Fruit fly (Drosophila melanogaster) whole organism, embryonic: ENCODE data around the gene CG9173.

Source experiments
- Antp ChIP-seq: fragments of 200-800 bp; sonication (Bioruptor generic); optimal IDR thresholded peaks from 3 replicates; lab custom pipeline; 2016; ENCODE audit warnings: missing biosample characterization, missing genetic modification characterization
- C15 ChIP-seq: fragments of 200-800 bp; sonication (Bioruptor generic); IDR thresholded peaks from 3 replicates; pipeline ENCODE4 v1.3.6; 2022; ENCODE audit warnings: missing biosample characterization, missing genetic modification characterization
- CG10462 ChIP-seq: fragments of 200-800 bp; sonication (Bioruptor generic); optimal IDR thresholded peaks from 2 replicates; lab custom pipeline; 2016; ENCODE audit warnings: missing biosample characterization, missing genetic modification characterization
- CG10654 ChIP-seq: fragments of 200-800 bp; sonication (Bioruptor generic); optimal IDR thresholded peaks from 2 replicates; lab custom pipeline; 2016; ENCODE audit warnings: missing biosample characterization, missing genetic modification characterization
- CG14667 ChIP-seq: fragments of 200-800 bp; sonication (Bioruptor generic); IDR thresholded peaks from 2 replicates; pipeline ENCODE4 v1.3.6; 2022; ENCODE audit warnings: missing biosample characterization, missing genetic modification characterization
- CG16813 ChIP-seq: fragments of 200-800 bp; sonication (Bioruptor generic); IDR thresholded peaks from 3 replicates; pipeline ENCODE4 v1.3.6; 2022; ENCODE audit warnings: missing biosample characterization, missing genetic modification characterization; ENCODE audit not compliant: partially characterized antibody
- CG17359 ChIP-seq: fragments of 200-800 bp; sonication (Bioruptor generic); optimal IDR thresholded peaks from 3 replicates; lab custom pipeline; 2018; ENCODE audit warnings: missing biosample characterization, mild to moderate bottlenecking, missing genetic modification characterization, moderate library complexity
- CG17802 ChIP-seq: fragments of 200-800 bp; sonication (Bioruptor generic); optimal IDR thresholded peaks from 2 replicates; lab custom pipeline; 2018; ENCODE audit warnings: missing biosample characterization, mild to moderate bottlenecking, missing genetic modification characterization, moderate library complexity
- CG1792 ChIP-seq: fragments of 200-800 bp; sonication (Bioruptor generic); optimal IDR thresholded peaks from 2 replicates; lab custom pipeline; 2016; ENCODE audit warnings: missing biosample characterization, missing genetic modification characterization
- CG2199 ChIP-seq: fragments of 200-800 bp; sonication (Bioruptor generic); IDR thresholded peaks from 3 replicates; pipeline ENCODE4 v1.3.6; 2022; ENCODE audit warnings: missing biosample characterization, missing genetic modification characterization
- CG31365 ChIP-seq: fragments of 200-800 bp; sonication (Bioruptor generic); optimal IDR thresholded peaks from 2 replicates; lab custom pipeline; 2018; ENCODE audit warnings: missing biosample characterization, mild to moderate bottlenecking, missing genetic modification characterization
- CG3163 ChIP-seq: fragments of 200-800 bp; sonication (Bioruptor generic); optimal IDR thresholded peaks from 3 replicates; lab custom pipeline; 2016; ENCODE audit warnings: missing biosample characterization, missing genetic modification characterization
- CG6654 ChIP-seq: fragments of 200-800 bp; sonication (Bioruptor generic); optimal IDR thresholded peaks from 2 replicates; lab custom pipeline; 2017; ENCODE audit warnings: missing biosample characterization, mild to moderate bottlenecking, missing genetic modification characterization
- CG6765 ChIP-seq: fragments of 200-800 bp; sonication (Bioruptor generic); optimal IDR thresholded peaks from 3 replicates; lab custom pipeline; 2017; ENCODE audit warnings: missing biosample characterization, mild to moderate bottlenecking, missing genetic modification characterization
- CG7987 ChIP-seq: fragments of 200-800 bp; sonication (Bioruptor generic); optimal IDR thresholded peaks from 2 replicates; lab custom pipeline; 2018; ENCODE audit warnings: missing biosample characterization, mild to moderate bottlenecking, missing genetic modification characterization, moderate library complexity
- CG8281 ChIP-seq: fragments of 200-800 bp; sonication (Bioruptor generic); optimal IDR thresholded peaks from 2 replicates; lab custom pipeline; 2018; ENCODE audit warnings: missing biosample characterization, mild to moderate bottlenecking, missing genetic modification characterization, moderate library complexity
- CG8359 ChIP-seq: fragments of 200-800 bp; sonication (Bioruptor generic); optimal IDR thresholded peaks from 2 replicates; lab custom pipeline; 2017; ENCODE audit warnings: missing biosample characterization, mild to moderate bottlenecking, missing genetic modification characterization, borderline replicate concordance
- CG9437 ChIP-seq: fragments of 200-800 bp; sonication (Bioruptor generic); optimal IDR thresholded peaks from 2 replicates; lab custom pipeline; 2018; ENCODE audit warnings: missing biosample characterization, mild to moderate bottlenecking, missing genetic modification characterization
- Deaf1 ChIP-seq: fragments of 200-800 bp; optimal IDR thresholded peaks from 3 replicates; lab custom pipeline; 2019; ENCODE audit warnings: missing biosample characterization, mild to moderate bottlenecking, missing genetic modification characterization, moderate library complexity
- Dip2 ChIP-seq: fragments of 200-800 bp; sonication (Bioruptor generic); IDR thresholded peaks from 2 replicates; pipeline ENCODE4 v1.3.6; 2022; ENCODE audit warnings: missing biosample characterization, missing genetic modification characterization
- Dp ChIP-seq: fragments of 200-800 bp; sonication (Bioruptor generic); optimal IDR thresholded peaks from 2 replicates; lab custom pipeline; 2018; ENCODE audit warnings: missing biosample characterization, mild to moderate bottlenecking, missing genetic modification characterization, moderate library complexity
- Fer1 ChIP-seq: fragments of 200-800 bp; sonication (Bioruptor generic); optimal IDR thresholded peaks from 2 replicates; lab custom pipeline; 2017; ENCODE audit warnings: missing biosample characterization, mild to moderate bottlenecking, missing genetic modification characterization
- Med ChIP-seq: fragments of 200-800 bp; sonication (Bioruptor generic); peaks from one replicate; lab custom pipeline; 2016; ENCODE audit warnings: missing biosample characterization, missing genetic modification characterization, mild to moderate bottlenecking, inconsistent platforms, moderate library complexity
- Mrtf ChIP-seq: fragments of 200-800 bp; sonication (Bioruptor generic); IDR thresholded peaks from 3 replicates; pipeline ENCODE4 v1.3.6; 2022; ENCODE audit warnings: missing biosample characterization, missing genetic modification characterization
- NC2β ChIP-seq: fragments of 200-800 bp; sonication (Bioruptor generic); optimal IDR thresholded peaks from 2 replicates; lab custom pipeline; 2016; ENCODE audit warnings: missing biosample characterization, missing genetic modification characterization
- NFAT ChIP-seq: fragments of 200-800 bp; sonication (Bioruptor generic); IDR thresholded peaks from 2 replicates; pipeline ENCODE4 v1.3.6; 2022; ENCODE audit warnings: missing biosample characterization, missing genetic modification characterization
- Rfx ChIP-seq: fragments of 200-800 bp; sonication (Bioruptor generic); IDR thresholded peaks from 2 replicates; pipeline ENCODE4 v1.3.6; 2022; ENCODE audit warnings: missing biosample characterization, missing genetic modification characterization
- Six4 ChIP-seq: fragments of 200-800 bp; sonication (Bioruptor generic); optimal IDR thresholded peaks from 2 replicates; lab custom pipeline; 2016; ENCODE audit warnings: missing biosample characterization, missing genetic modification characterization
- Taf1 ChIP-seq: fragments of 200-800 bp; sonication (Bioruptor generic); IDR thresholded peaks from 2 replicates; pipeline ENCODE4 v1.3.6; 2022; ENCODE audit warnings: missing biosample characterization, missing genetic modification characterization
- amos ChIP-seq: fragments of 200-800 bp; sonication (Bioruptor generic); IDR thresholded peaks from 2 replicates; pipeline ENCODE4 v1.3.6; 2022; ENCODE audit warnings: missing biosample characterization, missing genetic modification characterization; ENCODE audit not compliant: partially characterized antibody
- az2 ChIP-seq: fragments of 200-800 bp; sonication (Bioruptor generic); optimal IDR thresholded peaks from 3 replicates; lab custom pipeline; 2016; ENCODE audit warnings: missing biosample characterization, missing genetic modification characterization
- cas ChIP-seq: fragments of 200-800 bp; sonication (Bioruptor generic); IDR thresholded peaks from 2 replicates; pipeline ENCODE4 v1.3.6; 2022; ENCODE audit warnings: missing biosample characterization, missing genetic modification characterization
- crc ChIP-seq: fragments of 200-800 bp; sonication (Bioruptor generic); optimal IDR thresholded peaks from 2 replicates; lab custom pipeline; 2016; ENCODE audit warnings: missing biosample characterization, missing genetic modification characterization
- da ChIP-seq: fragments of 200-800 bp; sonication (Bioruptor generic); optimal IDR thresholded peaks from 2 replicates; lab custom pipeline; 2016; ENCODE audit warnings: missing biosample characterization, missing genetic modification characterization
- dm ChIP-seq: fragments of 200-800 bp; sonication (Bioruptor generic); optimal IDR thresholded peaks from 3 replicates; lab custom pipeline; 2016; ENCODE audit warnings: missing biosample characterization, missing genetic modification characterization
- esg ChIP-seq: fragments of 200-800 bp; sonication (Bioruptor generic); conservative IDR thresholded peaks from 2 replicates; pipeline ENCODE4 v1.3.6; 2022; ENCODE audit warnings: missing biosample characterization, missing genetic modification characterization
- ewg ChIP-seq: fragments of 200-800 bp; sonication (Bioruptor generic); optimal IDR thresholded peaks from 3 replicates; lab custom pipeline; 2017; ENCODE audit warnings: mild to moderate bottlenecking, missing biosample characterization, missing genetic modification reagents, missing genetic modification characterization
- ind ChIP-seq: fragments of 200-800 bp; sonication (Bioruptor generic); optimal IDR thresholded peaks from 3 replicates; lab custom pipeline; 2016; ENCODE audit warnings: missing biosample characterization, missing genetic modification characterization
- ken ChIP-seq: fragments of 200-800 bp; sonication (Bioruptor generic); IDR thresholded peaks from 3 replicates; pipeline ENCODE4 v1.3.6; 2022; ENCODE audit warnings: missing biosample characterization, missing genetic modification characterization
- kni ChIP-seq: fragments of 200-800 bp; sonication (Bioruptor generic); optimal IDR thresholded peaks from 3 replicates; lab custom pipeline; 2017; ENCODE audit warnings: mild to moderate bottlenecking, missing biosample characterization, missing genetic modification reagents, missing genetic modification characterization
- maf-S ChIP-seq: fragments of 200-800 bp; sonication (Bioruptor generic); optimal IDR thresholded peaks from 2 replicates; lab custom pipeline; 2016; ENCODE audit warnings: missing biosample characterization, missing genetic modification characterization
- pan ChIP-seq, 4 experiments: fragments of >200 bp in 3 of 4; fragments of 200-800 bp in 1 of 4; sonication (Bioruptor generic) in 1 of 4; optimal IDR thresholded peaks in 3 of 4; IDR thresholded peaks in 1 of 4; 2 replicates each; pipeline versions ENCODE4 v1.3.6 to Lab custom; 2017 to 2022; ENCODE audit warnings: missing biosample characterization in 2 of 4, missing genetic modification characterization in 2 of 4, mixed read lengths in 1 of 4
- toy ChIP-seq: fragments of 200-800 bp; sonication (Bioruptor generic); IDR thresholded peaks from 2 replicates; pipeline ENCODE4 v1.3.6; 2022; ENCODE audit warnings: missing biosample characterization, missing genetic modification characterization
- trem ChIP-seq: fragments of 200-800 bp; optimal IDR thresholded peaks from 3 replicates; lab custom pipeline; 2019; ENCODE audit warnings: missing biosample characterization, mild to moderate bottlenecking, missing genetic modification characterization, moderate library complexity
- vfl ChIP-seq: fragments of 200-800 bp; sonication (Bioruptor generic); optimal IDR thresholded peaks from 2 replicates; lab custom pipeline; 2016; ENCODE audit warnings: missing biosample characterization, missing genetic modification characterization
- wdn ChIP-seq: fragments of 200-800 bp; sonication (Bioruptor generic); IDR thresholded peaks from 2 replicates; pipeline ENCODE4 v1.3.6; 2022; ENCODE audit warnings: missing biosample characterization, missing genetic modification characterization

Gene CG9173

DNA sequence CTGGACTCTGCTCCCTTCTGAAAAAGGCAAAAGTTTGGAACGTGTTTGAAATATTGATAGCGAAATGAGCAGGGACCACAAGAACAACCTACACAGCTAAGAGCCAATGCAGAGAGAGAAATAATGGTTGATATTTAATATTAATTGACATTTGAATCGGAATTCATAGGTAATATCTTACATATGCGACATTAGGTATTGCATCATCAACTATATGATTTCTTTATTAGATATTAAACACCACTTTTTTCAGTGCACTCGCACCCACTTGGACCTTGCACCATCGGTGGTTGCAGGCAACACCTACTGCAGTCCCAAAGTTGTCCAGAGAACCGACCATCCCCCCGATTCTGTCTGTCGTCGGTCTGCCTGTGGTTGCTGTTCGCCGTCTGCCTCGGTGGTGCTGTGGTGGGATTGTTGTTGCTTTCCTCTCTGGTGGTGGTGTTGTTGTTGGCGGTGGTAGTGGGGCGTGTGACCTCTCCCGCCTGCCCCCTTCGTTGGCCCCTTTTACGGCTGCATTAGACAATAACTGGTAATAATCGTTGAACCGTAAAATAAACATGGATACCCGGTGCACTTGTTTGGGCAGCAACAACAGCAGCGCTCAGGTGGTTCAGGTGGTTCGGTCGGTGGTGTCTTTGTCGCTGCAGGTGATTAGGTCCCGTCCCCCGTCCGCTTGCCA is 44.3 kb downstream of the CG9173 start (continued):
- TF ChIP-seq Dip2: no peak
- TF ChIP-seq vfl (GFP tag; lab: Kevin White, UChicago): no peak
- no peak for TF ChIP-seq CG3163 (GFP tag; lab: Kevin White, UChicago)
- peak; percentile 25 for TF ChIP-seq az2 (GFP tag; lab: Kevin White, UChicago)
- no peak for TF ChIP-seq cas (GFP tag; lab: Robert Waterston, UW)
- TF ChIP-seq maf-S (GFP tag; lab: Kevin White, UChicago): no peak
- peak; percentile 60 for TF ChIP-seq CG17359 (tag; lab: Kevin White, UChicago)
- no peak for TF ChIP-seq Mrtf (GFP tag; lab: Robert Waterston, UW)
- no peak for TF ChIP-seq CG16813 (GFP tag; lab: Robert Waterston, UW)
- TF ChIP-seq CG8281 (tag; lab: Kevin White, UChicago): peak; percentile 35
- TF ChIP-seq CG14667 (GFP tag; lab: Robert Waterston, UW): peak; percentile 49
- TF ChIP-seq Antp: no peak
- peak; percentile 10 for TF ChIP-seq CG8359 (GFP tag; lab: Kevin White, UChicago)
- TF ChIP-seq esg (GFP tag; lab: Robert Waterston, UW): peak; percentile 42
- no peak for TF ChIP-seq Taf1
- peak; percentile 51 for TF ChIP-seq trem
- peak; percentile 4 for TF ChIP-seq ind (GFP tag; lab: Kevin White, UChicago)
- TF ChIP-seq NC2β (GFP tag; lab: Kevin White, UChicago): peak; percentile 48
- peak; percentile 88 for TF ChIP-seq kni (GFP tag; lab: Kevin White, UChicago)
- TF ChIP-seq crc (GFP tag; lab: Kevin White, UChicago): no peak
- TF ChIP-seq CG17802 (tag; lab: Kevin White, UChicago): peak; percentile 40
- no peak for TF ChIP-seq CG6765
- no peak for TF ChIP-seq NFAT (GFP tag; lab: Robert Waterston, UW)
- TF ChIP-seq CG6654: no peak
- TF ChIP-seq ken (GFP tag; lab: Robert Waterston, UW): peak; percentile 67
- TF ChIP-seq da (GFP tag; lab: Kevin White, UChicago): no peak
- TF ChIP-seq ewg (GFP tag; lab: Kevin White, UChicago): peak; percentile 57
- peak; percentile 89 for TF ChIP-seq Med (GFP tag; lab: Kevin White, UChicago)
- no peak for TF ChIP-seq Fer1 (GFP tag; lab: Kevin White, UChicago)
- no peak for TF ChIP-seq CG10462 (GFP tag; lab: Kevin White, UChicago)
- TF ChIP-seq CG1792: no peak
- TF ChIP-seq Deaf1 (tag; lab: Kevin White, UChicago): no peak
- TF ChIP-seq CG7987 (GFP tag; lab: Kevin White, UChicago): no peak
- TF ChIP-seq CG9437 (GFP tag; lab: Kevin White, UChicago): peak; percentile 26
- TF ChIP-seq toy (GFP tag; lab: Robert Waterston, UW): peak; percentile 31; the same call in 1 of the 2 replicates
- no peak for TF ChIP-seq pan (optimal IDR thresholded peaks at IDR 0.05; lab: Kevin White, UChicago)
- peak in 1 of 2 experiments; percentile 48 for TF ChIP-seq pan (GFP tag; optimal IDR thresholded peaks at IDR 0.05 in 1 of 2, IDR thresholded peaks at IDR 0.05 in 1 of 2)
- TF ChIP-seq Dp: no peak
- no peak for TF ChIP-seq amos (GFP tag; lab: Robert Waterston, UW)
- TF ChIP-seq Six4 (GFP tag; lab: Kevin White, UChicago): peak; percentile 31
- TF ChIP-seq CG2199: peak; percentile 91
- no peak for TF ChIP-seq wdn (GFP tag; lab: Robert Waterston, UW)
- TF ChIP-seq dm: no peak
- no peak for TF ChIP-seq C15 (GFP tag; lab: Robert Waterston, UW)
- no peak for TF ChIP-seq CG31365 (tag; lab: Kevin White, UChicago)
- TF ChIP-seq CG10654 (GFP tag; lab: Kevin White, UChicago): no peak
- TF ChIP-seq Rfx (GFP tag; lab: Robert Waterston, UW): 0 out of 2 replicates have a peak, but pooled peaks have one; percentile 9
